Fruit fly (Drosophila melanogaster) whole organism, embryonic: ENCODE data around the gene UQCR-14.
A peak's percentile ranks its signal among the peaks of the same experiment; 100 is the strongest.

Experiments used
- Antp ChIP-seq: fragments of 200-800 bp; sonication (Bioruptor generic); optimal IDR thresholded peaks from 3 replicates; lab custom pipeline; 2016; ENCODE audit warnings: missing biosample characterization, missing genetic modification characterization
- Atf-2 ChIP-seq: fragments of 200-800 bp; sonication (Bioruptor generic); optimal IDR thresholded peaks from 2 replicates; lab custom pipeline; 2016; ENCODE audit warnings: missing biosample characterization, missing genetic modification characterization
- Blimp-1 ChIP-seq: fragments of 200-800 bp; sonication (Bioruptor generic); optimal IDR thresholded peaks from 3 replicates; lab custom pipeline; 2018; ENCODE audit warnings: missing biosample characterization, missing genetic modification characterization, mild to moderate bottlenecking, moderate library complexity, missing genetic modification reagents
- CG10321 ChIP-seq: fragments of 200-800 bp; sonication (Bioruptor generic); IDR thresholded peaks from 2 replicates; pipeline ENCODE4 v1.3.6; 2022; ENCODE audit warnings: missing biosample characterization, missing genetic modification characterization
- CG12071 ChIP-seq: fragments of 200-800 bp; sonication (Bioruptor generic); optimal IDR thresholded peaks from 3 replicates; lab custom pipeline; 2018; ENCODE audit warnings: missing biosample characterization, mild to moderate bottlenecking, missing genetic modification characterization
- CG12219 ChIP-seq: fragments of 200-800 bp; sonication (Bioruptor generic); optimal IDR thresholded peaks from 3 replicates; lab custom pipeline; 2018; ENCODE audit warnings: missing biosample characterization, mild to moderate bottlenecking, missing genetic modification characterization
- CG12236 ChIP-seq: fragments of 200-800 bp; sonication (Bioruptor generic); optimal IDR thresholded peaks from 2 replicates; lab custom pipeline; 2016; ENCODE audit warnings: missing biosample characterization, missing genetic modification characterization
- CG12659 ChIP-seq: fragments of 200-800 bp; sonication (Bioruptor generic); optimal IDR thresholded peaks from 3 replicates; lab custom pipeline; 2017; ENCODE audit warnings: mild to moderate bottlenecking, missing biosample characterization, missing genetic modification reagents, missing genetic modification characterization
- CG12942 ChIP-seq: fragments of 200-800 bp; sonication (Bioruptor generic); optimal IDR thresholded peaks from 3 replicates; lab custom pipeline; 2016; ENCODE audit warnings: missing biosample characterization, missing genetic modification characterization
- CG14050 ChIP-seq: fragments of 200-800 bp; sonication (Bioruptor generic); IDR thresholded peaks from 3 replicates; pipeline ENCODE4 v1.3.6; 2022; ENCODE audit warnings: missing biosample characterization, missing genetic modification characterization
- CG14441 ChIP-seq: fragments of 200-800 bp; sonication (Bioruptor generic); IDR thresholded peaks from 2 replicates; pipeline ENCODE4 v1.3.6; 2022; ENCODE audit warnings: missing biosample characterization, missing genetic modification characterization
- CG15479 ChIP-seq: fragments of 200-800 bp; sonication (Bioruptor generic); optimal IDR thresholded peaks from 3 replicates; lab custom pipeline; 2019; ENCODE audit warnings: missing biosample characterization, mild to moderate bottlenecking, missing genetic modification characterization, moderate library complexity
- CG1602 ChIP-seq: fragments of 200-800 bp; sonication (Bioruptor generic); optimal IDR thresholded peaks from 3 replicates; lab custom pipeline; 2016; ENCODE audit warnings: missing biosample characterization, missing genetic modification characterization
- CG17385 ChIP-seq: fragments of 200-800 bp; sonication (Bioruptor generic); optimal IDR thresholded peaks from 3 replicates; lab custom pipeline; 2018; ENCODE audit warnings: missing biosample characterization, mild to moderate bottlenecking, missing genetic modification characterization
- CG2202 ChIP-seq: fragments of 200-800 bp; sonication (Bioruptor generic); optimal IDR thresholded peaks from 2 replicates; lab custom pipeline; 2018; ENCODE audit warnings: missing biosample characterization, mild to moderate bottlenecking, missing genetic modification characterization
- CG3407 ChIP-seq: fragments of 200-800 bp; sonication (Bioruptor generic); optimal IDR thresholded peaks from 2 replicates; lab custom pipeline; 2018; ENCODE audit warnings: missing biosample characterization, mild to moderate bottlenecking, missing genetic modification characterization
- CG7271 ChIP-seq: fragments of 200-800 bp; sonication (Bioruptor generic); optimal IDR thresholded peaks from 2 replicates; lab custom pipeline; 2018; ENCODE audit warnings: missing biosample characterization, mild to moderate bottlenecking, missing genetic modification characterization, moderate library complexity
- CG7987 ChIP-seq: fragments of 200-800 bp; sonication (Bioruptor generic); optimal IDR thresholded peaks from 2 replicates; lab custom pipeline; 2018; ENCODE audit warnings: missing biosample characterization, mild to moderate bottlenecking, missing genetic modification characterization, moderate library complexity
- CG8765 ChIP-seq: fragments of 200-800 bp; sonication (Bioruptor generic); IDR thresholded peaks from 2 replicates; pipeline ENCODE4 v1.3.6; 2022; ENCODE audit warnings: missing biosample characterization, missing genetic modification characterization
- CG9437 ChIP-seq: fragments of 200-800 bp; sonication (Bioruptor generic); optimal IDR thresholded peaks from 2 replicates; lab custom pipeline; 2018; ENCODE audit warnings: missing biosample characterization, mild to moderate bottlenecking, missing genetic modification characterization
- Camta ChIP-seq: fragments of 200-800 bp; sonication (Bioruptor generic); optimal IDR thresholded peaks from 2 replicates; lab custom pipeline; 2016; ENCODE audit warnings: missing biosample characterization, missing genetic modification characterization
- Deaf1 ChIP-seq: fragments of 200-800 bp; optimal IDR thresholded peaks from 3 replicates; lab custom pipeline; 2019; ENCODE audit warnings: missing biosample characterization, mild to moderate bottlenecking, missing genetic modification characterization, moderate library complexity
- Dip2 ChIP-seq: fragments of 200-800 bp; sonication (Bioruptor generic); IDR thresholded peaks from 2 replicates; pipeline ENCODE4 v1.3.6; 2022; ENCODE audit warnings: missing biosample characterization, missing genetic modification characterization
- Dp ChIP-seq: fragments of 200-800 bp; sonication (Bioruptor generic); optimal IDR thresholded peaks from 2 replicates; lab custom pipeline; 2018; ENCODE audit warnings: missing biosample characterization, mild to moderate bottlenecking, missing genetic modification characterization, moderate library complexity
- E2f1 ChIP-seq: fragments of 200-800 bp; sonication (Bioruptor generic); IDR thresholded peaks from 2 replicates; pipeline ENCODE4 v1.3.6; 2022; ENCODE audit warnings: missing biosample characterization, missing genetic modification characterization
- Hand ChIP-seq: fragments of 200-800 bp; sonication (Bioruptor generic); optimal IDR thresholded peaks from 2 replicates; lab custom pipeline; 2017; ENCODE audit warnings: mild to moderate bottlenecking, missing biosample characterization, missing genetic modification reagents, missing genetic modification characterization
- MESR4 ChIP-seq: fragments of 200-800 bp; sonication (Bioruptor generic); optimal IDR thresholded peaks from 2 replicates; lab custom pipeline; 2018; ENCODE audit warnings: missing biosample characterization, mild to moderate bottlenecking, missing genetic modification characterization, moderate library complexity
- Oaz ChIP-seq: fragments of 200-800 bp; sonication (Bioruptor generic); IDR thresholded peaks from 2 replicates; pipeline ENCODE4 v1.3.6; 2022; ENCODE audit warnings: missing biosample characterization, missing genetic modification characterization
- Six4 ChIP-seq: fragments of 200-800 bp; sonication (Bioruptor generic); optimal IDR thresholded peaks from 2 replicates; lab custom pipeline; 2016; ENCODE audit warnings: missing biosample characterization, missing genetic modification characterization
- Sox102F ChIP-seq: fragments of 200-800 bp; sonication (Bioruptor generic); optimal IDR thresholded peaks from 2 replicates; lab custom pipeline; 2018; ENCODE audit warnings: missing biosample characterization, mild to moderate bottlenecking, missing genetic modification characterization, moderate library complexity
- Usf ChIP-seq: fragments of 200-800 bp; sonication (Bioruptor generic); optimal IDR thresholded peaks from 2 replicates; lab custom pipeline; 2017; ENCODE audit warnings: missing genotype, missing biosample characterization, missing genetic modification characterization
- abd-A ChIP-seq: fragments of 200-800 bp; sonication (Bioruptor generic); optimal IDR thresholded peaks from 3 replicates; lab custom pipeline; 2019; ENCODE audit warnings: missing biosample characterization, mild to moderate bottlenecking, missing genetic modification characterization, moderate library complexity
- al ChIP-seq: fragments of 200-800 bp; sonication (Bioruptor generic); IDR thresholded peaks from 2 replicates; pipeline ENCODE4 v1.3.6; 2022; ENCODE audit warnings: missing biosample characterization, missing genetic modification characterization
- ara ChIP-seq: fragments of 200-800 bp; sonication (Bioruptor generic); IDR thresholded peaks from 2 replicates; pipeline ENCODE4 v1.3.6; 2022; ENCODE audit warnings: missing biosample characterization, missing genetic modification characterization
- ase ChIP-seq: fragments of 200-800 bp; sonication (Bioruptor generic); IDR thresholded peaks from 3 replicates; pipeline ENCODE4 v1.3.6; 2022; ENCODE audit warnings: missing biosample characterization, missing genetic modification characterization
- corto ChIP-seq: fragments of 200-800 bp; sonication (Bioruptor generic); optimal IDR thresholded peaks from 2 replicates; lab custom pipeline; 2016; ENCODE audit warnings: missing biosample characterization, mild to moderate bottlenecking, missing genetic modification characterization, moderate library complexity
- crc ChIP-seq: fragments of 200-800 bp; sonication (Bioruptor generic); optimal IDR thresholded peaks from 2 replicates; lab custom pipeline; 2016; ENCODE audit warnings: missing biosample characterization, missing genetic modification characterization
- crol ChIP-seq: fragments of 200-800 bp; sonication (Bioruptor generic); IDR thresholded peaks from 2 replicates; pipeline ENCODE4 v1.3.6; 2022; ENCODE audit warnings: missing biosample characterization, missing genetic modification characterization
- fd3F ChIP-seq: fragments of 200-800 bp; sonication (Bioruptor generic); optimal IDR thresholded peaks from 2 replicates; lab custom pipeline; 2018; ENCODE audit warnings: missing biosample characterization, mild to moderate bottlenecking, missing genetic modification characterization, moderate library complexity
- gro ChIP-seq: fragments of 200-800 bp; sonication (Bioruptor generic); optimal IDR thresholded peaks from 2 replicates; lab custom pipeline; 2016; ENCODE audit warnings: missing biosample characterization, missing genetic modification characterization
- gsb-n ChIP-seq: fragments of 200-800 bp; sonication (Bioruptor generic); optimal IDR thresholded peaks from 3 replicates; lab custom pipeline; 2018; ENCODE audit warnings: missing biosample characterization, mild to moderate bottlenecking, missing genetic modification characterization
- hth ChIP-seq: fragments of >200 bp; optimal IDR thresholded peaks from 2 replicates; lab custom pipeline; 2017; ENCODE audit warnings: inconsistent platforms
- inv ChIP-seq: fragments of 200-800 bp; sonication (Bioruptor generic); IDR thresholded peaks from 2 replicates; pipeline ENCODE4 v1.3.6; 2022; ENCODE audit warnings: missing biosample characterization, missing genetic modification characterization; ENCODE audit not compliant: partially characterized antibody
- lilli ChIP-seq: fragments of 200-800 bp; sonication (Bioruptor generic); optimal IDR thresholded peaks from 3 replicates; lab custom pipeline; 2016; ENCODE audit warnings: missing biosample characterization, missing genetic modification characterization
- lola ChIP-seq, 3 experiments: fragments of >200 bp in 2 of 3; fragments of 200-800 bp in 1 of 3; sonication (Bioruptor generic) in 1 of 3; optimal IDR thresholded peaks; 2 replicates each; lab custom pipeline; 2017 to 2019; ENCODE audit warnings: missing biosample characterization in 3 of 3, missing genetic modification characterization in 3 of 3, mild to moderate bottlenecking in 1 of 3, moderate library complexity in 1 of 3
- mld ChIP-seq: fragments of 200-800 bp; sonication (Bioruptor generic); IDR thresholded peaks from 3 replicates; pipeline ENCODE4 v1.3.6; 2022; ENCODE audit warnings: missing biosample characterization, missing genetic modification characterization; ENCODE audit not compliant: partially characterized antibody
- otp ChIP-seq: fragments of 200-800 bp; sonication (Bioruptor generic); IDR thresholded peaks from 3 replicates; pipeline ENCODE4, ENCODE4 v1.3.6; 2022; ENCODE audit warnings: missing biosample characterization, missing genetic modification characterization
- pzg ChIP-seq: fragments of 200-800 bp; sonication (Bioruptor generic); optimal IDR thresholded peaks from 3 replicates; lab custom pipeline; 2018; ENCODE audit warnings: missing biosample characterization, mild to moderate bottlenecking, missing genetic modification characterization, moderate library complexity
- toy ChIP-seq: fragments of 200-800 bp; sonication (Bioruptor generic); IDR thresholded peaks from 2 replicates; pipeline ENCODE4 v1.3.6; 2022; ENCODE audit warnings: missing biosample characterization, missing genetic modification characterization
- trem ChIP-seq: fragments of 200-800 bp; optimal IDR thresholded peaks from 3 replicates; lab custom pipeline; 2019; ENCODE audit warnings: missing biosample characterization, mild to moderate bottlenecking, missing genetic modification characterization, moderate library complexity
- zf30C ChIP-seq: fragments of 200-800 bp; sonication (Bioruptor generic); optimal IDR thresholded peaks from 3 replicates; lab custom pipeline; 2018; ENCODE audit warnings: missing biosample characterization, mild to moderate bottlenecking, missing genetic modification characterization

Gene UQCR-14

DNA sequence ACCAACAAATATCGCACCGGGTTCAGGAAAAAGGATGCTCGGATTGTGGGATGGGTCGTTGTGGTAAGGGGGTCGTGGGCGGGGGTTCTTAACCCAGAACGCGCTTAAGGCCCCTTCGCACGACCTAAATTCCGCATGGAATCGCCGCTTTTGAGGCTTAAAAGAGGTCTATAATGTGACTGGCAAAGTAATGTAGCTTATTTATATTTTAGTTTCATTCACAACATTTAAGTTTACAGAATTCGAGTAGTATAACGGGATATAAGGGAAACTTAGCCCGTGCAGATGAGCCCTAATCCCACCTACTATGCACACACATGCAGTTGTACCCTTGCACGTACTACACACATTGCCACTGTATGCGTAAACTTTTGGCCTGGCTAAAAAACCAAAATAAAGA lies 7.3 kb upstream of the UQCR-14 start (continued):
- TF ChIP-seq Atf-2 (GFP tag; lab: Kevin White, UChicago) = no peak
- TF ChIP-seq CG12659 (GFP tag; lab: Kevin White, UChicago) = peak; percentile 60
- no peak for TF ChIP-seq hth (lab: Kevin White, UChicago)
- TF ChIP-seq zf30C (GFP tag; lab: Kevin White, UChicago) = no peak
- peak; percentile 72 for TF ChIP-seq fd3F (GFP tag; lab: Kevin White, UChicago)
- peak; percentile 84; the same call in 2 of the 3 replicates for TF ChIP-seq otp
- peak; percentile 87 for TF ChIP-seq CG12219 (GFP tag; lab: Kevin White, UChicago)
- TF ChIP-seq Sox102F (GFP tag; lab: Kevin White, UChicago) = peak; percentile 83
- TF ChIP-seq CG8765 (GFP tag; lab: Robert Waterston, UW) = peak; percentile 79
- peak; percentile 54 for TF ChIP-seq Antp (GFP tag; lab: Kevin White, UChicago)
- peak; percentile 20 for TF ChIP-seq lilli (GFP tag; lab: Kevin White, UChicago)
- peak; percentile 61 for TF ChIP-seq CG7271 (tag; lab: Kevin White, UChicago)
- TF ChIP-seq MESR4 = peak; percentile 7
- peak; percentile 85 for TF ChIP-seq trem (tag; lab: Kevin White, UChicago)
- TF ChIP-seq CG15479 (GFP tag; lab: Kevin White, UChicago) = no peak
- TF ChIP-seq Dp (GFP tag; lab: Kevin White, UChicago) = no peak
- no peak for TF ChIP-seq mld (GFP tag; lab: Robert Waterston, UW)
- peak; percentile 67 for TF ChIP-seq Six4
- no peak for TF ChIP-seq Dip2 (GFP tag; lab: Robert Waterston, UW)
- peak; percentile 77 for TF ChIP-seq CG2202
- TF ChIP-seq al (GFP tag; lab: Robert Waterston, UW) = peak; percentile 38; the same call in 1 of the 2 replicates
- peak; percentile 68; the same call in 2 of the 3 replicates for TF ChIP-seq CG14050 (GFP tag; lab: Robert Waterston, UW)
- peak; percentile 30 for TF ChIP-seq Deaf1 (tag; lab: Kevin White, UChicago)
- TF ChIP-seq ara (GFP tag; lab: Robert Waterston, UW) = peak; percentile 88
- TF ChIP-seq CG9437 = peak; percentile 27
- TF ChIP-seq Oaz = peak; percentile 71
- peak; percentile 81 for TF ChIP-seq CG14441 (GFP tag; lab: Robert Waterston, UW)
- peak; percentile 81 for TF ChIP-seq E2f1 (GFP tag; lab: Robert Waterston, UW)
- TF ChIP-seq abd-A (tag; lab: Kevin White, UChicago) = no peak
- TF ChIP-seq CG3407 = peak; percentile 75
- peak; percentile 49 for TF ChIP-seq CG1602
- TF ChIP-seq Camta (GFP tag; lab: Kevin White, UChicago) = no peak
- TF ChIP-seq pzg (GFP tag; lab: Kevin White, UChicago) = no peak
- TF ChIP-seq inv (GFP tag; lab: Robert Waterston, UW) = no peak
- TF ChIP-seq CG12071 (GFP tag; lab: Kevin White, UChicago) = peak; percentile 85
- TF ChIP-seq CG17385 (GFP tag; lab: Kevin White, UChicago) = peak; percentile 83
- TF ChIP-seq CG12942 = peak; percentile 39
- peak; percentile 71 for TF ChIP-seq Usf (GFP tag; lab: Kevin White, UChicago)
- TF ChIP-seq gsb-n = peak; percentile 84
- TF ChIP-seq toy (GFP tag; lab: Robert Waterston, UW) = peak; percentile 50; the same call in 1 of the 2 replicates
- 0 out of 2 replicates have a peak, but pooled peaks have one; percentile 47 for TF ChIP-seq CG10321 (GFP tag; lab: Robert Waterston, UW)
- TF ChIP-seq CG12236 = peak; percentile 29
- TF ChIP-seq ase (GFP tag; lab: Robert Waterston, UW) = peak; percentile 80
- TF ChIP-seq Hand (GFP tag; lab: Kevin White, UChicago) = peak; percentile 81
- peak; percentile 40 for TF ChIP-seq corto (GFP tag; lab: Kevin White, UChicago)
- TF ChIP-seq crol = no peak
- peak in 1 of 3 experiments; percentile 86 for TF ChIP-seq lola (GFP tag; optimal IDR thresholded peaks at IDR 0.05; lab: Kevin White, UChicago)
- TF ChIP-seq gro (GFP tag; lab: Kevin White, UChicago) = no peak
- peak; percentile 87 for TF ChIP-seq Blimp-1 (GFP tag; lab: Kevin White, UChicago)
- TF ChIP-seq CG7987 (GFP tag; lab: Kevin White, UChicago) = peak; percentile 51
- TF ChIP-seq crc (GFP tag; lab: Kevin White, UChicago) = peak; percentile 24
